Fruit fly (Drosophila melanogaster) Kc167 (cell line): Measurements from ENCODE around the gene Rbbp5.

ENCODE experiments used
- Sin3A ChIP-seq: fragments of >200 bp; optimal IDR thresholded peaks from 2 replicates; lab custom pipeline; 2018; ENCODE audit warnings: missing external identifiers
- insv ChIP-seq: fragments of >200 bp; optimal IDR thresholded peaks from 3 replicates; lab custom pipeline; 2018; ENCODE audit warnings: missing external identifiers
- ttk ChIP-seq: sonication (Bioruptor generic); optimal IDR thresholded peaks from 2 replicates; lab custom pipeline; 2017; ENCODE audit warnings: missing external identifiers

DNA sequence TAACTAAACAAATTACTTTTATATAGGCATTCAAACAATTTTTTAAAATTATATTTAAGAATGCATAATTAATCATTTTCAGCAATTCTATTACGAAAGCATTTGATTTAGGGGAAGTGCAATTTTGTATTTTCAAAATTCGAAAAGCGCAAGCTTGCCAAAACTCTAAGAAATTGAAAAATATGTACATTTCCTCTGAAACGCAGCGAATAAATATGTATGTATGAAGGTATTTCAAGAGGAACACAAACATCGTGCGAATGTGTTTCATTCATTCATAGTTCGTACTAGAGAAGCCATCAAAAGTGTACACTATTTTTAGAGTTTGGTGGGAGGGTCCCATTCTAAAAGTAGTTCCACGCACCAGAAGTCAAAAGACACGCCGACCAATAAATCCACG is 22.3 kb upstream of the Rbbp5 start, which contains the start of gene CG13247:
- no peak for TF ChIP-seq Sin3A
- no peak for TF ChIP-seq ttk (lab: Kevin White, UChicago)
- no peak for TF ChIP-seq insv (lab: Kevin White, UChicago)
